Worm (Caenorhabditis elegans) whole organism, L4 larva: Measurements from ENCODE around the gene smg-4.

Experiments used
- F10B5.3 ChIP-seq: sonication (generic microtip); optimal IDR thresholded peaks from 2 replicates; lab custom pipeline; 2016; ENCODE audit warnings: mild to moderate bottlenecking, missing genetic modification characterization, missing compliant biosample characterization
- F26F4.8 ChIP-seq: fragments of 200-800 bp; sonication (Bioruptor generic); conservative IDR thresholded peaks from 2 replicates; pipeline ENCODE4 v1.3.6; 2022; ENCODE audit warnings: missing genetic modification characterization, missing compliant biosample characterization
- R02D3.7 ChIP-seq: fragments of 150-350 bp; sonication (generic microtip); optimal IDR thresholded peaks from 3 replicates; lab custom pipeline; 2014; ENCODE audit warnings: missing biosample characterization, missing genetic modification characterization
- T20F7.1 ChIP-seq: fragments of 200-800 bp; sonication (Bioruptor generic); optimal IDR thresholded peaks from 2 replicates; lab custom pipeline; 2018; ENCODE audit warnings: mild to moderate bottlenecking, missing genetic modification characterization, missing compliant biosample characterization
- Y48G9A.11 ChIP-seq: fragments of 200-800 bp; sonication (Bioruptor generic); IDR thresholded peaks from 2 replicates; pipeline ENCODE4 v1.3.6; 2022; ENCODE audit warnings: missing genetic modification reagents, missing genetic modification characterization, missing compliant biosample characterization
- ZK337.2 ChIP-seq: fragments of 200-800 bp; sonication (Bioruptor generic); IDR thresholded peaks from 2 replicates; pipeline ENCODE4 v1.3.6; 2022; ENCODE audit warnings: missing genetic modification reagents, missing genetic modification characterization, missing compliant biosample characterization
- aha-1 ChIP-seq: fragments of 150-350 bp; peaks from one replicate; lab custom pipeline; 2014; ENCODE audit warnings: missing biosample characterization, missing genetic modification characterization
- arid-1 ChIP-seq: fragments of 200-800 bp; sonication (Bioruptor generic); conservative IDR thresholded peaks from 2 replicates; pipeline ENCODE4 v1.3.6; 2022; ENCODE audit warnings: missing genetic modification reagents, missing genetic modification characterization, missing compliant biosample characterization
- ceh-28 ChIP-seq: fragments of 150-350 bp; optimal IDR thresholded peaks from 2 replicates; lab custom pipeline; 2014; ENCODE audit warnings: missing biosample characterization, missing genetic modification reagents, missing genetic modification characterization
- ceh-44 ChIP-seq: fragments of 200-800 bp; sonication (Bioruptor generic); IDR thresholded peaks from 2 replicates; pipeline ENCODE4 v1.3.6; 2022; ENCODE audit warnings: missing genetic modification reagents, missing genetic modification characterization, missing compliant biosample characterization
- ceh-62 ChIP-seq: sonication (generic microtip); optimal IDR thresholded peaks from 2 replicates; lab custom pipeline; 2017; ENCODE audit warnings: missing biosample characterization, missing genetic modification characterization
- ctbp-1 ChIP-seq: fragments of 200-800 bp; sonication (Bioruptor generic); IDR thresholded peaks from 2 replicates; pipeline ENCODE4 v1.3.6; 2022; ENCODE audit warnings: missing genetic modification reagents, missing genetic modification characterization, missing compliant biosample characterization
- daf-12 ChIP-seq: fragments of 150-350 bp; optimal IDR thresholded peaks from 2 replicates; lab custom pipeline; 2014; ENCODE audit warnings: missing biosample characterization, missing genetic modification reagents, missing genetic modification characterization
- daf-16 ChIP-seq, 3 experiments: sonication (generic microtip); optimal IDR thresholded peaks; 2 replicates each; lab custom pipeline; 2016 to 2017; ENCODE audit warnings: missing genetic modification characterization in 3 of 3, missing genetic modification reagents in 3 of 3, mild to moderate bottlenecking in 2 of 3, missing compliant biosample characterization in 2 of 3, missing biosample characterization in 1 of 3, moderate library complexity in 1 of 3
- daf-8 ChIP-seq: fragments of 200-800 bp; sonication (Bioruptor generic); IDR thresholded peaks from 2 replicates; pipeline ENCODE4 v1.3.6; 2022; ENCODE audit warnings: missing genetic modification characterization, missing compliant biosample characterization
- dmd-6 ChIP-seq: fragments of 200-800 bp; sonication (Bioruptor generic); IDR thresholded peaks from 2 replicates; pipeline ENCODE4 v1.3.6; 2022; ENCODE audit warnings: missing genetic modification reagents, missing genetic modification characterization, missing compliant biosample characterization
- dpl-1 ChIP-seq: fragments of 150-350 bp; optimal IDR thresholded peaks from 2 replicates; lab custom pipeline; 2014; ENCODE audit warnings: missing biosample characterization, missing genetic modification reagents, missing genetic modification characterization
- dve-1 ChIP-seq: sonication (generic microtip); optimal IDR thresholded peaks from 2 replicates; lab custom pipeline; 2017; ENCODE audit warnings: antibody characterized with exemption, mild to moderate bottlenecking, missing genetic modification characterization, missing compliant biosample characterization; ENCODE audit not compliant: insufficient read depth
- egl-43 ChIP-seq: fragments of 200-800 bp; sonication (Bioruptor generic); IDR thresholded peaks from 2 replicates; pipeline ENCODE4 v1.3.6; 2022; ENCODE audit warnings: missing genetic modification reagents, missing genetic modification characterization, missing compliant biosample characterization
- hlh-11 ChIP-seq: fragments of 200-800 bp; sonication (Bioruptor generic); optimal IDR thresholded peaks from 2 replicates; lab custom pipeline; 2018; ENCODE audit warnings: mild to moderate bottlenecking, missing genetic modification characterization, missing compliant biosample characterization
- hlh-30 ChIP-seq: sonication (generic microtip); optimal IDR thresholded peaks from 2 replicates; lab custom pipeline; 2017; ENCODE audit warnings: antibody characterized with exemption, mild to moderate bottlenecking, missing genetic modification characterization, missing compliant biosample characterization; ENCODE audit not compliant: insufficient read depth
- jun-1 ChIP-seq: fragments of 150-350 bp; optimal IDR thresholded peaks from 2 replicates; lab custom pipeline; 2014; ENCODE audit warnings: missing biosample characterization, missing genetic modification reagents, missing genetic modification characterization
- lin-1 ChIP-seq: fragments of 200-800 bp; sonication (Bioruptor generic); IDR thresholded peaks from 2 replicates; pipeline ENCODE4 v1.3.6; 2022; ENCODE audit warnings: missing genetic modification reagents, missing genetic modification characterization, missing compliant biosample characterization
- lin-29 ChIP-seq: fragments of 200-800 bp; sonication (Bioruptor generic); IDR thresholded peaks from 2 replicates; pipeline ENCODE4 v1.3.6; 2022; ENCODE audit warnings: missing genetic modification reagents, missing genetic modification characterization, missing compliant biosample characterization
- lin-39 ChIP-seq: fragments of 150-350 bp; optimal IDR thresholded peaks from 2 replicates; lab custom pipeline; 2014; ENCODE audit warnings: missing biosample characterization, missing genetic modification reagents, missing genetic modification characterization
- madf-5 ChIP-seq, 2 experiments: fragments of 200-800 bp; sonication (Bioruptor generic); IDR thresholded peaks; 2 replicates each; pipeline ENCODE4 v1.3.6; 2022; ENCODE audit warnings: missing compliant biosample characterization in 2 of 2, missing genetic modification characterization in 2 of 2
- madf-9 ChIP-seq: fragments of 200-800 bp; sonication (Bioruptor generic); conservative IDR thresholded peaks from 2 replicates; pipeline ENCODE4 v1.3.6; 2022; ENCODE audit warnings: missing genetic modification reagents, missing genetic modification characterization, missing compliant biosample characterization
- mdl-1 ChIP-seq, 2 experiments: fragments of 150-350 bp in 1 of 2; sonication (generic microtip) in 1 of 2; optimal IDR thresholded peaks; 2 replicates each; lab custom pipeline; 2014 to 2017; ENCODE audit warnings: missing biosample characterization in 2 of 2, missing genetic modification characterization in 2 of 2
- mep-1 ChIP-seq: fragments of 150-350 bp; sonication (generic microtip); optimal IDR thresholded peaks from 3 replicates; lab custom pipeline; 2014; ENCODE audit warnings: missing biosample characterization, missing genetic modification characterization
- mxl-3 ChIP-seq: fragments of 200-800 bp; sonication (Bioruptor generic); optimal IDR thresholded peaks from 2 replicates; lab custom pipeline; 2018; ENCODE audit warnings: mild to moderate bottlenecking, missing genetic modification characterization, missing compliant biosample characterization
- nhr-102 ChIP-seq: sonication (generic microtip); optimal IDR thresholded peaks from 2 replicates; lab custom pipeline; 2016; ENCODE audit warnings: mild to moderate bottlenecking, missing genetic modification characterization, moderate library complexity, missing compliant biosample characterization
- nhr-111 ChIP-seq: fragments of 200-800 bp; sonication (Bioruptor generic); optimal IDR thresholded peaks from 2 replicates; lab custom pipeline; 2018; ENCODE audit warnings: mild to moderate bottlenecking, missing genetic modification characterization, missing compliant biosample characterization
- nhr-25 ChIP-seq: sonication (generic microtip); optimal IDR thresholded peaks from 2 replicates; lab custom pipeline; 2017; ENCODE audit warnings: missing genetic modification characterization, mild to moderate bottlenecking, missing compliant biosample characterization, antibody characterized with exemption, moderate library complexity, borderline replicate concordance; ENCODE audit not compliant: insufficient read depth
- nhr-28 ChIP-seq: fragments of 150-350 bp; optimal IDR thresholded peaks from 2 replicates; lab custom pipeline; 2014; ENCODE audit warnings: missing biosample characterization, missing genetic modification characterization
- nhr-42 ChIP-seq: fragments of 200-800 bp; sonication (Bioruptor generic); IDR thresholded peaks from 2 replicates; pipeline ENCODE4 v1.3.6; 2022; ENCODE audit warnings: missing genetic modification characterization, missing compliant biosample characterization
- nhr-48 ChIP-seq: sonication (generic microtip); optimal IDR thresholded peaks from 2 replicates; lab custom pipeline; 2016; ENCODE audit warnings: mild to moderate bottlenecking, missing genetic modification characterization, missing compliant biosample characterization
- nhr-77 ChIP-seq: fragments of 150-350 bp; optimal IDR thresholded peaks from 2 replicates; lab custom pipeline; 2014; ENCODE audit warnings: missing biosample characterization, missing genetic modification characterization
- php-3 ChIP-seq: fragments of 200-800 bp; sonication (Bioruptor generic); IDR thresholded peaks from 2 replicates; pipeline ENCODE4 v1.3.6; 2022; ENCODE audit warnings: missing genetic modification reagents, missing genetic modification characterization, missing compliant biosample characterization
- pqm-1 ChIP-seq: sonication (generic microtip); optimal IDR thresholded peaks from 2 replicates; lab custom pipeline; 2017; ENCODE audit warnings: missing biosample characterization, missing genetic modification characterization
- snpc-4 ChIP-seq: fragments of 150-350 bp; optimal IDR thresholded peaks from 2 replicates; lab custom pipeline; 2014; ENCODE audit warnings: missing biosample characterization, missing genetic modification characterization
- spr-1 ChIP-seq: sonication (generic microtip); optimal IDR thresholded peaks from 2 replicates; lab custom pipeline; 2016; ENCODE audit warnings: mild to moderate bottlenecking, missing genetic modification characterization, missing compliant biosample characterization
- tag-97 ChIP-seq: fragments of 200-800 bp; sonication (Bioruptor generic); IDR thresholded peaks from 2 replicates; pipeline ENCODE4 v1.3.6; 2022; ENCODE audit warnings: missing genetic modification characterization, missing compliant biosample characterization
- tra-1 ChIP-seq: fragments of 200-800 bp; sonication (Bioruptor generic); IDR thresholded peaks from 2 replicates; pipeline ENCODE4 v1.3.6; 2022; ENCODE audit warnings: missing genetic modification reagents, missing genetic modification characterization, missing compliant biosample characterization
- unc-39 ChIP-seq: sonication (generic microtip); optimal IDR thresholded peaks from 2 replicates; lab custom pipeline; 2017; ENCODE audit warnings: missing biosample characterization, missing genetic modification characterization
- unc-62 ChIP-seq, 3 experiments: fragments of 150-350 bp in 1 of 3; sonication (generic microtip); optimal IDR thresholded peaks in 2 of 3; peaks in 1 of 3; 1 replicate in 1 of 3; 2 replicates in 2 of 3; lab custom pipeline; 2014 to 2017; ENCODE audit warnings: missing biosample characterization in 3 of 3, missing genetic modification characterization in 3 of 3, missing genetic modification reagents in 3 of 3, missing genotype in 1 of 3
- ztf-11 ChIP-seq: fragments of 150-350 bp; optimal IDR thresholded peaks from 2 replicates; lab custom pipeline; 2014; ENCODE audit warnings: missing biosample characterization, missing genetic modification characterization
- ztf-7 ChIP-seq: fragments of 150-350 bp; optimal IDR thresholded peaks from 2 replicates; lab custom pipeline; 2014; ENCODE audit warnings: missing biosample characterization, missing genetic modification characterization

Gene smg-4

DNA sequence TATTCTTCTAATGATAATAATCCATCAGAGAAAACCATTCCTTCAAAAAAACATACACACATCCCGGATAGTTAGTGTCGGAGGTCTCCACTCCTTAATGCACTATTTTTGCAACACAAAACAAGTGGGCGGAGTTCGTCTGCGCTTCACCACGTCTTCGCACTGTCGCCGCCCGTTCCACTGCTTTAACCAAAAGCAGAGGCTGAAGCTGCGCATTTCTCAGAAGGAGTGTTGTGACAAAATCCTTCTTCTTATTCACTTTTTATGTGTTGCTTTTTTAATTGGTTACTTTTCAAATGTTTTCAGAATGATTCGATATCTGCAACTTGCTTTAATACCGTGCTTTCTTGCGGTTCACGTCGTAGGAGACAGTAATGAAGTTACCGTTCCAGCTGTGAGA is 32.6 kb downstream of the smg-4 start, which contains the start of gene F58E6.13:
Gene F58E6.13 (plus strand): TSS at position 301 of the 400 bp plus-strand sequence.
- TF ChIP-seq snpc-4 (tag; lab: Kevin White, UChicago) (no peak), daf-8 (GFP tag; lab: Robert Waterston, UW) (no peak), dve-1 (tag; lab: Kevin White, UChicago) (no peak)

DNA sequence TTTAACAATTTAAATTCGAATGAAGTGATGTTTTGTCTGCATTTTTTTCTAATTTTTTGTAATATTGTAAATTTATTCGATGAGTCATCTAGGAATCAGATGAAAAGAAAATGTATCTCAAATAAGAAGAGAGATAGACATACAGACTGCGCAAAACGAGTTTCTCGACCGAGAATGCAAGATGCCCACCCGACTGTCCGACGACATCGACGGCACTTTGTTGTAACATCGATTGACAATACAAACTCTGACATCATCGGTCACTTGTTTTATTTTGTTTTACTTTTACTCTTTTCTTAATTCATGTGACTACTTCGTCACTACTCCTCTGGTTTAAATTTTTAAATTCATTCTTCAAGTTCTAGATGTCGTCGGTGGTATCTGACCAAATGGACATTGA is 36.7 kb downstream of the smg-4 start, which contains the start of gene sta-2:
Gene sta-2 (plus strand): TSS at position 349 of the 400 bp plus-strand sequence.
- peak; percentile 50 for TF ChIP-seq nhr-28 (tag; lab: Kevin White, UChicago)
- TF ChIP-seq ceh-62: no peak
- peak; percentile 19 for TF ChIP-seq hlh-11 (tag; lab: Kevin White, UChicago)
- peak; percentile 5 for TF ChIP-seq mxl-3 (GFP tag; lab: Kevin White, UChicago)
- no peak for TF ChIP-seq aha-1 (tag; lab: Kevin White, UChicago)
- no peak for TF ChIP-seq lin-39 (tag; lab: Kevin White, UChicago)
- TF ChIP-seq nhr-42 (GFP tag; lab: Robert Waterston, UW): no peak
- TF ChIP-seq egl-43 (GFP tag; lab: Robert Waterston, UW): no peak
- peak in 1 of 2 experiments; percentile 64 for TF ChIP-seq unc-62 (GFP tag; optimal IDR thresholded peaks at IDR 0.05 in 1 of 2; lab: Kevin White, UChicago)
- no peak for TF ChIP-seq unc-62 (tag; optimal IDR thresholded peaks at IDR 0.05; lab: Kevin White, UChicago)
- TF ChIP-seq mep-1 (tag; lab: Kevin White, UChicago): peak; percentile 0
- no peak for TF ChIP-seq nhr-111 (GFP tag; lab: Kevin White, UChicago)
- TF ChIP-seq jun-1 (tag; lab: Kevin White, UChicago): no peak
- TF ChIP-seq lin-1: no peak
- peak in 1 of 2 experiments; percentile 26 for TF ChIP-seq mdl-1 (tag; optimal IDR thresholded peaks at IDR 0.05; lab: Kevin White, UChicago)
- TF ChIP-seq tra-1 (GFP tag; lab: Robert Waterston, UW): no peak
- peak; percentile 57 for TF ChIP-seq hlh-30 (tag; lab: Kevin White, UChicago)
- no peak for TF ChIP-seq nhr-77 (tag; lab: Kevin White, UChicago)
- no peak for TF ChIP-seq R02D3.7 (tag; lab: Kevin White, UChicago)
- TF ChIP-seq arid-1 (GFP tag; lab: Robert Waterston, UW): no peak
- TF ChIP-seq nhr-48 (tag; lab: Kevin White, UChicago): no peak
- TF ChIP-seq nhr-25 (tag; lab: Kevin White, UChicago): peak; percentile 31
- TF ChIP-seq F10B5.3 (tag; lab: Kevin White, UChicago): no peak
- TF ChIP-seq nhr-102 (tag; lab: Kevin White, UChicago): no peak
- no peak for TF ChIP-seq ztf-7 (tag; lab: Kevin White, UChicago)
- no peak for TF ChIP-seq php-3

DNA sequence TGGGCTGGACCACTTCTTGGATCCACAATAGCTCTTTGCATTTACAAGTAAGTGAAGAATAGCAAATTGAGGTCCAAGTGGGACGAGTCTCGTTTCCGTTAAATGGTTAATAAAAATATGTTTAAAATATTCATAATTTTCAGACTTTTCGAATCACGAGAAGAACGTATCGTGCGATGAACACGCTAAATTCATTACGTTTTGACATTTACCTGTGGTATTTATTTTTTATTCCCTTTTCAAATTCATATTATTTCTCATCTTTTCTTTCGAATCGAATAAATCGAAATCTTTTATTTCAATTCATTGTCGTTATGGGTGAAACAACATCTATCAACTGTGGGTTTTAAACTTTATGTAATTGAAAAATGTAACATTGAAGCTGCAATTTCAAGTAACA is 38.1 kb downstream of the smg-4 start, which contains the start of gene marc-1:
Gene marc-1 (plus strand): TSS at position 301 of the 400 bp plus-strand sequence.
- no peak for TF ChIP-seq dmd-6 (GFP tag; lab: Robert Waterston, UW)
- no peak for TF ChIP-seq daf-16 (GFP tag; optimal IDR thresholded peaks at IDR 0.05; lab: Kevin White, UChicago)
- TF ChIP-seq daf-16 (tag; optimal IDR thresholded peaks at IDR 0.05; lab: Kevin White, UChicago): no peak
- no peak for TF ChIP-seq T20F7.1 (GFP tag; lab: Kevin White, UChicago)
- TF ChIP-seq madf-9: no peak
- no peak for TF ChIP-seq dpl-1 (GFP tag; lab: Kevin White, UChicago)
- no peak for TF ChIP-seq madf-5 (GFP tag; IDR thresholded peaks at IDR 0.05; lab: Robert Waterston, UW)
- no peak for TF ChIP-seq tag-97 (GFP tag; lab: Robert Waterston, UW)
- TF ChIP-seq ceh-28: no peak
- no peak for TF ChIP-seq Y48G9A.11 (GFP tag; lab: Robert Waterston, UW)
- TF ChIP-seq unc-39 (tag; lab: Kevin White, UChicago): no peak
- TF ChIP-seq ZK337.2 (GFP tag; lab: Robert Waterston, UW): no peak
- TF ChIP-seq F26F4.8: no peak
- TF ChIP-seq ceh-44 (GFP tag; lab: Robert Waterston, UW): no peak
- no peak for TF ChIP-seq daf-12 (tag; lab: Kevin White, UChicago)
- TF ChIP-seq ztf-11: no peak
- TF ChIP-seq ctbp-1 (GFP tag; lab: Robert Waterston, UW): no peak
- TF ChIP-seq spr-1 (tag; lab: Kevin White, UChicago): no peak
- no peak for TF ChIP-seq pqm-1 (tag; lab: Kevin White, UChicago)
- no peak for TF ChIP-seq lin-29 (GFP tag; lab: Robert Waterston, UW)
- TF ChIP-seq unc-62 (GFP tag; optimal IDR thresholded peaks at IDR 0.05 in 1 of 2; lab: Kevin White, UChicago): no peak
- no peak for TF ChIP-seq unc-62 (tag; optimal IDR thresholded peaks at IDR 0.05; lab: Kevin White, UChicago)
- TF ChIP-seq, all 104 proteins: peak for 0
